Worm (Caenorhabditis elegans) whole organism, young adult: ENCODE measurements around the gene sra-30.

Source experiments
- B0035.1 ChIP-seq: sonication (generic microtip); optimal IDR thresholded peaks from 2 replicates; lab custom pipeline; 2016; ENCODE audit warnings: missing genetic modification characterization, mild to moderate bottlenecking, missing compliant biosample characterization, missing genotype, missing genetic modification reagents
- C17E4.6 ChIP-seq: fragments of 200-800 bp; sonication (Bioruptor generic); IDR thresholded peaks from 2 replicates; pipeline ENCODE4 v1.3.6; 2022; ENCODE audit warnings: missing genetic modification reagents, missing genetic modification characterization, missing compliant biosample characterization
- D2030.7 ChIP-seq: fragments of 200-800 bp; sonication (Bioruptor generic); IDR thresholded peaks from 2 replicates; pipeline ENCODE4 v1.3.6; 2022; ENCODE audit warnings: missing genetic modification reagents, missing genetic modification characterization, missing compliant biosample characterization
- F33H1.4 ChIP-seq: fragments of 200-800 bp; sonication (Bioruptor generic); IDR thresholded peaks from 2 replicates; pipeline ENCODE4 v1.3.6; 2022; ENCODE audit warnings: missing genetic modification reagents, missing genetic modification characterization, missing compliant biosample characterization
- F37B4.10 ChIP-seq: fragments of 200-800 bp; sonication (Bioruptor generic); IDR thresholded peaks from 2 replicates; pipeline ENCODE4 v1.3.6; 2022; ENCODE audit warnings: missing genetic modification characterization, missing compliant biosample characterization
- T07F8.4 ChIP-seq: sonication (generic microtip); optimal IDR thresholded peaks from 2 replicates; lab custom pipeline; 2016; ENCODE audit warnings: mild to moderate bottlenecking, missing genetic modification characterization, moderate library complexity, missing compliant biosample characterization
- attf-6 ChIP-seq: fragments of 200-800 bp; sonication (Bioruptor generic); IDR thresholded peaks from 2 replicates; pipeline ENCODE4 v1.3.6; 2022; ENCODE audit warnings: missing genetic modification reagents, missing genetic modification characterization, missing compliant biosample characterization
- cebp-2 ChIP-seq: fragments of 200-800 bp; sonication (Bioruptor generic); IDR thresholded peaks from 2 replicates; pipeline ENCODE4 v1.3.6; 2022; ENCODE audit warnings: missing genetic modification characterization, missing compliant biosample characterization
- ceh-91 ChIP-seq: fragments of 200-800 bp; sonication (Bioruptor generic); IDR thresholded peaks from 2 replicates; pipeline ENCODE4 v1.3.6; 2022; ENCODE audit warnings: missing genetic modification reagents, missing genetic modification characterization, missing compliant biosample characterization
- dox-1 ChIP-seq: fragments of 200-800 bp; sonication (Bioruptor generic); IDR thresholded peaks from 2 replicates; pipeline ENCODE4 v1.3.6; 2022; ENCODE audit warnings: missing genetic modification reagents, missing genetic modification characterization, missing compliant biosample characterization
- egrh-3 ChIP-seq: fragments of 200-800 bp; sonication (Bioruptor generic); IDR thresholded peaks from 2 replicates; pipeline ENCODE4 v1.3.6; 2022; ENCODE audit warnings: missing genetic modification reagents, missing genetic modification characterization, missing compliant biosample characterization
- fkh-3 ChIP-seq: sonication (generic microtip); optimal IDR thresholded peaks from 2 replicates; lab custom pipeline; 2016; ENCODE audit warnings: mild to moderate bottlenecking, missing genetic modification characterization, missing compliant biosample characterization
- hsf-1 ChIP-seq: fragments of 200-800 bp; sonication (Bioruptor generic); IDR thresholded peaks from 2 replicates; pipeline ENCODE4 v1.3.6; 2022; ENCODE audit warnings: missing genetic modification reagents, missing genetic modification characterization, missing compliant biosample characterization
- madf-3 ChIP-seq: fragments of 200-800 bp; sonication (Bioruptor generic); IDR thresholded peaks from 2 replicates; pipeline ENCODE4 v1.3.6; 2022; ENCODE audit warnings: missing genetic modification reagents, missing genetic modification characterization, missing compliant biosample characterization
- madf-8 ChIP-seq: fragments of 200-800 bp; sonication (Bioruptor generic); conservative IDR thresholded peaks from 2 replicates; pipeline ENCODE4 v1.3.6; 2022; ENCODE audit warnings: missing genetic modification reagents, missing genetic modification characterization, missing compliant biosample characterization
- nhr-120 ChIP-seq: fragments of 200-800 bp; sonication (Bioruptor generic); IDR thresholded peaks from 2 replicates; pipeline ENCODE4 v1.3.6; 2022; ENCODE audit warnings: missing genetic modification characterization, missing compliant biosample characterization
- nhr-27 ChIP-seq: fragments of 200-800 bp; sonication (Bioruptor generic); optimal IDR thresholded peaks from 2 replicates; lab custom pipeline; 2018; ENCODE audit warnings: mild to moderate bottlenecking, missing genetic modification characterization, moderate library complexity, missing compliant biosample characterization
- nhr-80 ChIP-seq: sonication (generic microtip); optimal IDR thresholded peaks from 2 replicates; lab custom pipeline; 2016; ENCODE audit warnings: missing genetic modification characterization, missing compliant biosample characterization
- pbrm-1 ChIP-seq: fragments of 200-800 bp; sonication (Bioruptor generic); IDR thresholded peaks from 2 replicates; pipeline ENCODE4 v1.3.6; 2022; ENCODE audit warnings: missing genetic modification reagents, missing genetic modification characterization, missing compliant biosample characterization
- snpc-3.4 ChIP-seq: sonication (generic microtip); optimal IDR thresholded peaks from 2 replicates; lab custom pipeline; 2017; ENCODE audit warnings: missing genetic modification characterization, mild to moderate bottlenecking, missing compliant biosample characterization, antibody characterized with exemption, moderate library complexity, missing genotype, missing genetic modification reagents
- snpc-4 ChIP-seq, 5 experiments: fragments of 150-350 bp in 1 of 5; sonication (generic microtip) in 4 of 5; optimal IDR thresholded peaks; 2 replicates each; lab custom pipeline; 2014 to 2018; ENCODE audit warnings: missing genetic modification characterization in 5 of 5, missing biosample characterization in 3 of 5, antibody characterized with exemption in 2 of 5, mild to moderate bottlenecking in 2 of 5, missing compliant biosample characterization in 2 of 5, missing genotype in 2 of 5, moderate library complexity in 2 of 5, missing genetic modification reagents in 1 of 5
- zim-3 ChIP-seq: sonication (generic microtip); optimal IDR thresholded peaks from 2 replicates; lab custom pipeline; 2017; ENCODE audit warnings: mild to moderate bottlenecking, missing genetic modification characterization, moderate library complexity, missing compliant biosample characterization
- ztf-28 ChIP-seq: fragments of 200-800 bp; sonication (Bioruptor generic); IDR thresholded peaks from 2 replicates; pipeline ENCODE4 v1.3.6; 2022; ENCODE audit warnings: missing genetic modification reagents, missing genetic modification characterization, missing compliant biosample characterization
- ztf-6 ChIP-seq: fragments of 200-800 bp; sonication (Bioruptor generic); IDR thresholded peaks from 2 replicates; pipeline ENCODE4 v1.3.6; 2022; ENCODE audit warnings: missing genetic modification reagents, missing genetic modification characterization, missing compliant biosample characterization

The sra-30 gene

DNA sequence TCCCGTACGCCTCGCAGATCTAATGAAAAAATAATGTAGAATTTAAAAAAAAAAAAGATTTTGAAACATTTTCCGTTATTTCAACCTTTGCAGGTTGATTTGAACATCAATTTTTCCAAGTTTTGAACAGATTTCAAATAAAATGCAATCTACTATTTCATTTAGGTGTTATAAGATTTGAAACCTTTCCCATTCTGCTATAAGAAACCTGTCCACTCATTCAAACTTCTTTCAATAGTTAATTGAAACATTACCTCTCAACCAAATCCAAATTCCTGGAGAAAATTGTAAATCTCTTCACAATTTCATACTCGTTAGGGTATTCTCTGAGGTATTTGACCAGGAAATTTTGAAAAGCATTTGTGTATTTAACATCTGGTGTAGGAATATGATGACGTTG lies 11.9 kb upstream of the sra-30 start:
- TF ChIP-seq snpc-3.4 (tag; lab: Kevin White, UChicago) (no peak), snpc-4 (GFP tag; optimal IDR thresholded peaks at IDR 0.05; lab: Kevin White, UChicago) (no peak), snpc-4 (tag; optimal IDR thresholded peaks at IDR 0.05; lab: Kevin White, UChicago) (peak in 1 of 4 experiments; percentile 18), attf-6 (GFP tag; lab: Robert Waterston, UW) (peak; percentile 62; the same call in 1 of the 2 replicates)

- peak; percentile 73; the same call in 1 of the 2 replicates for TF ChIP-seq attf-6 (GFP tag; lab: Robert Waterston, UW)
- TF ChIP-seq snpc-4 (GFP tag; optimal IDR thresholded peaks at IDR 0.05; lab: Kevin White, UChicago) = no peak
- peak in 1 of 4 experiments; percentile 5 for TF ChIP-seq snpc-4 (tag; optimal IDR thresholded peaks at IDR 0.05; lab: Kevin White, UChicago)
- no peak for TF ChIP-seq fkh-3
These were observed 7.7 kb upstream of the sra-30 start for ce11 chrIV:15210482-15210881.

DNA sequence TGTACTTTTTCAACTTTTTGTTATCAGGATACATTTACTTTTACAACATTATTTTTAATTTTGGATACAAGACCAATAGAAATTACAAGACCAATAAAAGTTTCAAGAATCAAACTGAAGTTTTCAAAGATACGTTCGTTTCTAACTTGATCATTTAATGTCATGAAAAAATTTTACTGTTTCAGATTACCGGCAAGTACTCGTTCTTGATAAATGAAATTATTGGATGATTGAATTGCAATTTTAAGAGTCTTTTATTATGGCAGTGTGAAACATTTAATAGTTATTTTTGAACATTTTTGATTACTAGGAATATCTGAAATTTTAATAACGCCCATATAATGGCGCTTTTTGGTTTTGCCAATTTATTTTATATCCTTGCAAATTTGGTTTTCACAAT lies 3.8 kb upstream of the sra-30 start:
- TF ChIP-seq madf-8 (GFP tag; lab: Robert Waterston, UW) (no peak), snpc-4 (GFP tag; optimal IDR thresholded peaks at IDR 0.05; lab: Kevin White, UChicago) (peak; percentile 1), snpc-4 (tag; optimal IDR thresholded peaks at IDR 0.05; lab: Kevin White, UChicago) (peak in 1 of 4 experiments; percentile 45), nhr-80 (no peak), B0035.1 (tag; lab: Kevin White, UChicago) (no peak), T07F8.4 (tag; lab: Kevin White, UChicago) (no peak), zim-3 (tag; lab: Kevin White, UChicago) (no peak), nhr-27 (tag; lab: Kevin White, UChicago) (no peak), C17E4.6 (GFP tag; lab: Robert Waterston, UW) (no peak), attf-6 (GFP tag; lab: Robert Waterston, UW) (peak; percentile 75)

DNA sequence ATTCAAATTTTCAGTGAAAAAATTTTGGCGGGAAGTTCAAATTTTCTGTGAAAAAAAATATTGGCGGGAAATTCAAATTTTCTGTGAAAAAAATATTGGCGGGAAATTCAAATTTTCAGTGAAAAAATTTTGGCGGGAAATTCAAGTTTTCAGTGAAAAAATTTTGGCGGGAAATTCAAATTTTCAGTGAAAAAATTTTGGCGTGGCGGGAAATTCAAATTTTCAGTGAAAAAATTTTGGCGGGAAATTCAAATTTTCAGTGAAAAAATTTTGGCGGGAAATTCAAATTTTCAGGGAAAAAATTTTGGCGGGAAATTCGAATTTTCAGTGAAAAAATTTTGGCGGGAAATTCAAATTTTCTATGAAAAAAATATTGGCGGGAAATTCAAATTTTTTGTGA lies 13.4 kb downstream of the sra-30 start:
- TF ChIP-seq F37B4.10 (GFP tag; lab: Robert Waterston, UW) (peak; percentile 61; the same call in 1 of the 2 replicates), D2030.7 (0 out of 2 replicates have a peak, but pooled peaks have one; percentile 29), attf-6 (GFP tag; lab: Robert Waterston, UW) (peak; percentile 29; the same call in 1 of the 2 replicates), F33H1.4 (peak; percentile 25), hsf-1 (GFP tag; lab: Robert Waterston, UW) (0 out of 2 replicates have a peak, but pooled peaks have one; percentile 52), ztf-6 (GFP tag; lab: Robert Waterston, UW) (0 out of 2 replicates have a peak, but pooled peaks have one; percentile 39), cebp-2 (GFP tag; lab: Robert Waterston, UW) (peak; percentile 93), pbrm-1 (peak; percentile 43; the same call in 1 of the 2 replicates), egrh-3 (GFP tag; lab: Robert Waterston, UW) (peak; percentile 58), madf-8 (GFP tag; lab: Robert Waterston, UW) (peak; percentile 70)
- TF ChIP-seq, all 124 proteins: peak for 10; not testable (repeated sequence) for 114

- TF ChIP-seq cebp-2 (GFP tag; lab: Robert Waterston, UW) = 0 out of 2 replicates have a peak, but pooled peaks have one; percentile 87
- TF ChIP-seq ceh-91 (GFP tag; lab: Robert Waterston, UW) = peak; percentile 42; the same call in 1 of the 2 replicates
- TF ChIP-seq ztf-28 = 0 out of 2 replicates have a peak, but pooled peaks have one; percentile 62
- peak; percentile 78 for TF ChIP-seq F33H1.4
- 0 out of 2 replicates have a peak, but pooled peaks have one; percentile 38 for TF ChIP-seq nhr-120 (GFP tag; lab: Robert Waterston, UW)
- peak; percentile 62 for TF ChIP-seq attf-6 (GFP tag; lab: Robert Waterston, UW)
- TF ChIP-seq madf-3 (GFP tag; lab: Robert Waterston, UW) = 0 out of 2 replicates have a peak, but pooled peaks have one; percentile 74
- 0 out of 2 replicates have a peak, but pooled peaks have one; percentile 4 for TF ChIP-seq egrh-3 (GFP tag; lab: Robert Waterston, UW)
- peak; percentile 29; the same call in 1 of the 2 replicates for TF ChIP-seq dox-1
- TF ChIP-seq D2030.7 = peak; percentile 9; the same call in 1 of the 2 replicates
These were observed 14.4 kb downstream of the sra-30 start for ce11 chrIV:15188298-15188883.
